Worm (Caenorhabditis elegans) whole organism, midembryonic: ENCODE measurements around the gene cest-17.

Experiments used
- T22C8.4 ChIP-seq: fragments of 200-800 bp; sonication (Bioruptor generic); IDR thresholded peaks from 2 replicates; pipeline ENCODE4 v1.3.6; 2022; ENCODE audit warnings: missing genetic modification characterization, missing compliant biosample characterization
- flt-1 ChIP-seq: fragments of 200-800 bp; sonication (Bioruptor generic); IDR thresholded peaks from 2 replicates; pipeline ENCODE4 v1.3.6; 2022; ENCODE audit warnings: missing genetic modification characterization, missing compliant biosample characterization
- klf-2 ChIP-seq: fragments of 200-800 bp; sonication (Bioruptor generic); conservative IDR thresholded peaks from 2 replicates; pipeline ENCODE4 v1.3.6; 2022; ENCODE audit warnings: missing genetic modification reagents, missing genetic modification characterization, missing compliant biosample characterization
- ztf-23 ChIP-seq: fragments of 200-800 bp; sonication (Bioruptor generic); IDR thresholded peaks from 2 replicates; pipeline ENCODE4 v1.3.6; 2022; ENCODE audit warnings: missing genetic modification reagents, missing genetic modification characterization, missing compliant biosample characterization

DNA sequence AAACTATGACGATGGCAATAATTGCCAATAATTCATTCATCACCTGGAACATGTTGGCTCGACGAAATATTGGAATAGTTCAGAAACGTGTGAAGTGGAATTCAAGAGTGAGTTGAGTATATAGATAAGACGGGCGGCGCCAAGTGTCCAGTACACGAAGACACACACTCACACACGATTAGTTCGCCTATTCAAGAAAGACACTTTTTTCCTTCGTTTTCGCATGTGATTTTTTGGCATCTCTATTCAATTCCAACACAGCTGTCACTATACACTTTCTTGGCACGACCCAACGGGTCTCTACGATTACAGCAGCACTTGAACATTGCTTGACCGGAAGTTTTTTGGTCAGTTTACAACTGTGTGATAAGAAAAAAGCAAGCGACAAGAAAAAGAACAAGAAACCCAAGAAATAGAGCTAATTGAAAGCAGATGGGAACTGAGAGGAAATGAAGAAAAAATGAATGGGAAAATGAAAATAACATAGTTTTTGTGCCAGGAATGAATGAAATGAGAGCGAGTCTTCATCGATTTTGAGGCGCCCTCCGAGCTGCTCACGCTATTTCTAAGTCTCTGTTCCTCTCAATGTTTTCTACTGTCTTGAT, 14.6 kb downstream of the cest-17 start, which contains the start of gene K07C11.8:
- no peak for TF ChIP-seq T22C8.4 (GFP tag; lab: Robert Waterston, UW)
- no peak for TF ChIP-seq klf-2
- TF ChIP-seq flt-1 (GFP tag; lab: Robert Waterston, UW) = no peak
- no peak for TF ChIP-seq ztf-23 (GFP tag; lab: Robert Waterston, UW)
